Fruit fly (Drosophila melanogaster): ENCODE results near the gene RabGGTb.
A peak's percentile ranks its signal among the peaks of the same experiment; 100 is the strongest.

RabGGTb gene

dm6 chr2L:2897024-2897549 lies 18.2 kb downstream of the RabGGTb start (continued):
- peak; percentile 77 for TF ChIP-seq Atf6 (GFP tag; IDR thresholded peaks at IDR 0.05)
- peak; percentile 87 for TF ChIP-seq pum (GFP tag; optimal IDR thresholded peaks at IDR 0.05)
- peak; percentile 80 for TF ChIP-seq CG11456 (GFP tag; IDR thresholded peaks at IDR 0.05)
- TF ChIP-seq Fer1 (GFP tag; optimal IDR thresholded peaks at IDR 0.05): peak; percentile 19
- TF ChIP-seq usp (GFP tag; optimal IDR thresholded peaks at IDR 0.05): no peak
- TF ChIP-seq H2.0 (GFP tag; IDR thresholded peaks at IDR 0.05): peak; percentile 82
- peak; percentile 83 for TF ChIP-seq CG4424 (GFP tag; optimal IDR thresholded peaks at IDR 0.05)
- TF ChIP-seq CG11247 (GFP tag; IDR thresholded peaks at IDR 0.05): peak; percentile 76
- TF ChIP-seq Ptx1 (GFP tag; IDR thresholded peaks at IDR 0.05): peak; percentile 90
- peak; percentile 6 to 89 for TF ChIP-seq bsh (GFP tag; optimal IDR thresholded peaks at IDR 0.05)
- no peak for TF ChIP-seq Hr39 (optimal IDR thresholded peaks at IDR 0.05)
- TF ChIP-seq CG15514 (GFP tag; optimal IDR thresholded peaks at IDR 0.05): peak; percentile 27
- peak; percentile 71 for TF ChIP-seq CG18599 (GFP tag; optimal IDR thresholded peaks at IDR 0.05)
- peak; percentile 51; the same call in 1 of the 2 replicates for TF ChIP-seq gt (GFP tag; IDR thresholded peaks at IDR 0.05)
- TF ChIP-seq CG10209 (GFP tag; optimal IDR thresholded peaks at IDR 0.05): peak; percentile 82
- peak; percentile 80 for TF ChIP-seq CG7786 (GFP tag; optimal IDR thresholded peaks at IDR 0.05)
- peak; percentile 66 for TF ChIP-seq CG6272 (GFP tag; IDR thresholded peaks at IDR 0.05)
- TF ChIP-seq CG3847 (GFP tag; IDR thresholded peaks at IDR 0.05): peak; percentile 58
- TF ChIP-seq CG10366 (GFP tag; IDR thresholded peaks at IDR 0.05): peak; percentile 81
- TF ChIP-seq bowl (GFP tag; IDR thresholded peaks at IDR 0.05): no peak; the same call in 1 of the 2 replicates
- peak; percentile 82 for TF ChIP-seq CG32767 (GFP tag; IDR thresholded peaks at IDR 0.05)
- peak; percentile 72 for TF ChIP-seq CG3065 (GFP tag; optimal IDR thresholded peaks at IDR 0.05)
- peak; percentile 61 for TF ChIP-seq HHEX (GFP tag; optimal IDR thresholded peaks at IDR 0.05)
- peak; percentile 83 for TF ChIP-seq PHDP (tag; optimal IDR thresholded peaks at IDR 0.05)
- TF ChIP-seq CG1233 (GFP tag; optimal IDR thresholded peaks at IDR 0.05): peak; percentile 67
- no peak for TF ChIP-seq ato (GFP tag; IDR thresholded peaks at IDR 0.05; ENCODE audit: partially characterized antibody)
- TF ChIP-seq hb (GFP tag; IDR thresholded peaks at IDR 0.05; ENCODE audit: partially characterized antibody): no peak
- TF ChIP-seq HmgZ (tag; optimal IDR thresholded peaks at IDR 0.05): peak; percentile 10
- no peak for TF ChIP-seq CG9797 (GFP tag; optimal IDR thresholded peaks at IDR 0.05)
- no peak for TF ChIP-seq CG14860 (GFP tag; IDR thresholded peaks at IDR 0.05; ENCODE audit: partially characterized antibody)
- no peak for TF ChIP-seq YL-1 (GFP tag; optimal IDR thresholded peaks at IDR 0.05)
- peak; percentile 81 for TF ChIP-seq CG7556 (GFP tag; optimal IDR thresholded peaks at IDR 0.05)
- peak; percentile 83 for TF ChIP-seq jumu (GFP tag; optimal IDR thresholded peaks at IDR 0.05)
- TF ChIP-seq Mrtf (GFP tag; IDR thresholded peaks at IDR 0.05): peak; percentile 82
- peak; percentile 63 for TF ChIP-seq CG4617 (GFP tag; optimal IDR thresholded peaks at IDR 0.05; ENCODE audit: borderline replicate concordance)
- no peak for TF ChIP-seq toy (GFP tag; IDR thresholded peaks at IDR 0.05)
- TF ChIP-seq en (GFP tag; optimal IDR thresholded peaks at IDR 0.05): peak; percentile 72
- peak; percentile 78 for TF ChIP-seq CG31388 (GFP tag; optimal IDR thresholded peaks at IDR 0.05)
- TF ChIP-seq CG6683 (GFP tag; optimal IDR thresholded peaks at IDR 0.05): peak; percentile 38
- peak; percentile 73 for TF ChIP-seq Dbx (GFP tag; IDR thresholded peaks at IDR 0.05)
- peak; percentile 74 for TF ChIP-seq CG12104 (GFP tag; optimal IDR thresholded peaks at IDR 0.05)
- peak; percentile 60 for TF ChIP-seq CG13424 (tag; optimal IDR thresholded peaks at IDR 0.05)
- TF ChIP-seq Atf3 (GFP tag; optimal IDR thresholded peaks at IDR 0.05): peak; percentile 84
- TF ChIP-seq CG11085 (GFP tag; IDR thresholded peaks at IDR 0.05): peak; percentile 46; the same call in 1 of the 2 replicates
- TF ChIP-seq maf-S (GFP tag; optimal IDR thresholded peaks at IDR 0.05): peak; percentile 71
- TF ChIP-seq Dip3 (GFP tag; optimal IDR thresholded peaks at IDR 0.05): peak; percentile 42
- peak; percentile 84 for TF ChIP-seq Camta (GFP tag; optimal IDR thresholded peaks at IDR 0.05)
- TF ChIP-seq salm (tag; optimal IDR thresholded peaks at IDR 0.05): peak; percentile 54
- no peak for TF ChIP-seq D (optimal IDR thresholded peaks at IDR 0.05)
- peak; percentile 74 for TF ChIP-seq D (GFP tag; optimal IDR thresholded peaks at IDR 0.05)
- TF ChIP-seq CG2129 (GFP tag; IDR thresholded peaks at IDR 0.05; ENCODE audit: partially characterized antibody): no peak

All from whole organism, embryonic.